Worm (Caenorhabditis elegans): ENCODE measurements around the gene F37C4.6.

The F37C4.6 gene

DNA sequence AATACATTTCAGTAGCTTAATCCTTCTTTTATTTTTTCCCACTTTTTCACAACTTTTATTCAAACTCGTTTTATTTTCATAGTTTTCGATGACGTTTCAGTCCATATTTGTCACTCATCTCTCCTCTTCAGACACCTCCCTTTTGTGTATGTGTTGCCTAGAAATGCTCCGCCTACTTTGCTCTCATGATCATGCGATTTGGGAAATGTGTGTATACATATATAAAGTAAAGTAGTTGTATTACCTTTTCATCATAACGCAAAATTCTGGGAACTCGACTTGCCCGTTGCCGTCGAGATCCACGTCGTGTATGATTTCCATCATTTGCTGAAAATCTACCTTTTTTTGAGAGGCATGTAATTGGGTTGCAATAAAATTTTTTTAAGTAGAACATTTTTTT is 46.1 kb downstream of the F37C4.6 start:
- peak; percentile 40 for TF ChIP-seq nhr-47 (tag; optimal IDR thresholded peaks at IDR 0.05)
- peak; percentile 58 for TF ChIP-seq dsc-1 (tag; optimal IDR thresholded peaks at IDR 0.05)
- no peak for TF ChIP-seq efl-1 (optimal IDR thresholded peaks at IDR 0.05)
- TF ChIP-seq efl-1 (GFP tag; optimal IDR thresholded peaks at IDR 0.05 in 1 of 2): peak in 1 of 2 experiments; percentile 73
- TF ChIP-seq fos-1 (tag; optimal IDR thresholded peaks at IDR 0.05): no peak
- no peak for TF ChIP-seq skn-1 (tag; optimal IDR thresholded peaks at IDR 0.05)
- TF ChIP-seq C34B4.2 (tag; optimal IDR thresholded peaks at IDR 0.05): no peak
- no peak for TF ChIP-seq nhr-237 (tag; optimal IDR thresholded peaks at IDR 0.05)
- TF ChIP-seq lin-14 (GFP tag; optimal IDR thresholded peaks at IDR 0.05): no peak
- no peak for TF ChIP-seq zag-1 (tag; optimal IDR thresholded peaks at IDR 0.05)
- TF ChIP-seq nhr-90 (tag; optimal IDR thresholded peaks at IDR 0.05; ENCODE audit: poor library complexity): no peak
- no peak for TF ChIP-seq sox-4 (tag; optimal IDR thresholded peaks at IDR 0.05)
- TF ChIP-seq tlp-1 (tag; optimal IDR thresholded peaks at IDR 0.05): no peak
- no peak for TF ChIP-seq zip-4 (GFP tag; optimal IDR thresholded peaks at IDR 0.05)
- TF ChIP-seq fkh-8 (tag; optimal IDR thresholded peaks at IDR 0.05): peak; percentile 75
- no peak for TF ChIP-seq ceh-90 (tag; optimal IDR thresholded peaks at IDR 0.05)
- peak; percentile 52 for TF ChIP-seq nhr-71 (tag; optimal IDR thresholded peaks at IDR 0.05)
- no peak for TF ChIP-seq swsn-7 (tag; optimal IDR thresholded peaks at IDR 0.05)
- no peak for TF ChIP-seq nhr-20 (tag; optimal IDR thresholded peaks at IDR 0.05)
- TF ChIP-seq irx-1 (tag; optimal IDR thresholded peaks at IDR 0.05): no peak
- TF ChIP-seq hlh-4 (tag; optimal IDR thresholded peaks at IDR 0.05): no peak
- peak; percentile 32 for TF ChIP-seq pax-3 (tag; optimal IDR thresholded peaks at IDR 0.05)
- TF ChIP-seq sup-37 (GFP tag; optimal IDR thresholded peaks at IDR 0.05): no peak
- TF ChIP-seq aly-2 (tag; optimal IDR thresholded peaks at IDR 0.05): no peak
- TF ChIP-seq unc-86 (tag; optimal IDR thresholded peaks at IDR 0.05): no peak
- no peak for TF ChIP-seq nhr-84 (tag; optimal IDR thresholded peaks at IDR 0.05)
- TF ChIP-seq lir-3 (tag; optimal IDR thresholded peaks at IDR 0.05; ENCODE audit: poor library complexity): no peak
- no peak for TF ChIP-seq ztf-11 (tag; optimal IDR thresholded peaks at IDR 0.05)
- TF ChIP-seq unc-30 (tag; optimal IDR thresholded peaks at IDR 0.05): no peak
- TF ChIP-seq C04F5.9 (tag; optimal IDR thresholded peaks at IDR 0.05): no peak
- TF ChIP-seq hlh-17 (GFP tag; optimal IDR thresholded peaks at IDR 0.05; ENCODE audit: borderline replicate concordance): no peak
- no peak for TF ChIP-seq egl-27 (tag; optimal IDR thresholded peaks at IDR 0.05)

ce11 chrIV:3827724-3828123 is 50.4 kb downstream of the F37C4.6 start:
- TF ChIP-seq mab-9 (GFP tag; IDR thresholded peaks at IDR 0.05) (no peak), zag-1 (tag; optimal IDR thresholded peaks at IDR 0.05) (no peak), dpl-1 (GFP tag; optimal IDR thresholded peaks at IDR 0.05) (no peak), elt-2 (tag; optimal IDR thresholded peaks at IDR 0.05) (no peak), nhr-85 (tag) (peak; percentile 44), unc-86 (tag; optimal IDR thresholded peaks at IDR 0.05) (no peak), blmp-1 (tag; optimal IDR thresholded peaks at IDR 0.05) (peak; percentile 88), nhr-20 (tag; optimal IDR thresholded peaks at IDR 0.05) (no peak), C34B4.2 (tag; optimal IDR thresholded peaks at IDR 0.05) (no peak), pax-3 (tag; optimal IDR thresholded peaks at IDR 0.05) (no peak), lin-39 (tag; optimal IDR thresholded peaks at IDR 0.05) (no peak), nhr-11 (tag; optimal IDR thresholded peaks at IDR 0.05) (no peak), fkh-4 (tag; optimal IDR thresholded peaks at IDR 0.05; ENCODE audit: borderline replicate concordance) (no peak), jun-1 (tag; optimal IDR thresholded peaks at IDR 0.05) (no peak), mep-1 (tag; optimal IDR thresholded peaks at IDR 0.05) (no peak)

All from whole organism, L1 larva.